Fruit fly (Drosophila melanogaster) whole organism, embryonic: ENCODE measurements around the gene sosie.

Source experiments
- Atf3 ChIP-seq: fragments of 200-800 bp; sonication (Bioruptor generic); optimal IDR thresholded peaks from 3 replicates; lab custom pipeline; 2016; ENCODE audit warnings: missing biosample characterization, missing genetic modification characterization
- Atf6 ChIP-seq: fragments of 200-800 bp; sonication (Bioruptor generic); IDR thresholded peaks from 2 replicates; pipeline ENCODE4 v1.3.6; 2022; ENCODE audit warnings: missing biosample characterization, missing genetic modification characterization
- B-H2 ChIP-seq: fragments of 200-800 bp; sonication (Bioruptor generic); optimal IDR thresholded peaks from 2 replicates; lab custom pipeline; 2018; ENCODE audit warnings: missing biosample characterization, mild to moderate bottlenecking, missing genetic modification characterization
- Bdp1 ChIP-seq: fragments of 200-800 bp; sonication (Bioruptor generic); optimal IDR thresholded peaks from 3 replicates; lab custom pipeline; 2016; ENCODE audit warnings: missing biosample characterization, missing genetic modification characterization
- CG10366 ChIP-seq: fragments of 200-800 bp; sonication (Bioruptor generic); IDR thresholded peaks from 2 replicates; pipeline ENCODE4 v1.3.6; 2022; ENCODE audit warnings: missing biosample characterization, missing genetic modification characterization
- CG11723 ChIP-seq: fragments of 200-800 bp; sonication (Bioruptor generic); optimal IDR thresholded peaks from 2 replicates; lab custom pipeline; 2017; ENCODE audit warnings: missing biosample characterization, mild to moderate bottlenecking, missing genetic modification characterization
- CG12659 ChIP-seq: fragments of 200-800 bp; sonication (Bioruptor generic); optimal IDR thresholded peaks from 3 replicates; lab custom pipeline; 2017; ENCODE audit warnings: mild to moderate bottlenecking, missing biosample characterization, missing genetic modification reagents, missing genetic modification characterization
- CG12744 ChIP-seq: fragments of 200-800 bp; sonication (Bioruptor generic); optimal IDR thresholded peaks from 2 replicates; lab custom pipeline; 2016; ENCODE audit warnings: missing biosample characterization, missing genetic modification characterization
- CG12942 ChIP-seq: fragments of 200-800 bp; sonication (Bioruptor generic); optimal IDR thresholded peaks from 3 replicates; lab custom pipeline; 2016; ENCODE audit warnings: missing biosample characterization, missing genetic modification characterization
- CG13624 ChIP-seq: fragments of 200-800 bp; sonication (Bioruptor generic); optimal IDR thresholded peaks from 2 replicates; lab custom pipeline; 2016; ENCODE audit warnings: missing biosample characterization, missing genetic modification characterization
- CG14050 ChIP-seq: fragments of 200-800 bp; sonication (Bioruptor generic); IDR thresholded peaks from 3 replicates; pipeline ENCODE4 v1.3.6; 2022; ENCODE audit warnings: missing biosample characterization, missing genetic modification characterization
- CG15011 ChIP-seq: fragments of 200-800 bp; sonication (Bioruptor generic); optimal IDR thresholded peaks from 3 replicates; lab custom pipeline; 2018; ENCODE audit warnings: missing biosample characterization, mild to moderate bottlenecking, missing genetic modification characterization
- CG1603 ChIP-seq: fragments of 200-800 bp; sonication (Bioruptor generic); optimal IDR thresholded peaks from 2 replicates; lab custom pipeline; 2019; ENCODE audit warnings: missing biosample characterization, mild to moderate bottlenecking, missing genetic modification characterization, moderate library complexity
- CG17361 ChIP-seq: fragments of 200-800 bp; sonication (Bioruptor generic); IDR thresholded peaks from 3 replicates; pipeline ENCODE4 v1.3.6; 2022; ENCODE audit warnings: missing biosample characterization, missing genetic modification characterization
- CG17612 ChIP-seq: fragments of 200-800 bp; sonication (Bioruptor generic); IDR thresholded peaks from 2 replicates; pipeline ENCODE4 v1.3.6; 2022; ENCODE audit warnings: missing biosample characterization, missing genetic modification characterization
- CG2199 ChIP-seq: fragments of 200-800 bp; sonication (Bioruptor generic); IDR thresholded peaks from 3 replicates; pipeline ENCODE4 v1.3.6; 2022; ENCODE audit warnings: missing biosample characterization, missing genetic modification characterization
- CG2889 ChIP-seq: fragments of 200-800 bp; sonication (Bioruptor generic); IDR thresholded peaks from 3 replicates; pipeline ENCODE4 v1.3.6; 2022; ENCODE audit warnings: missing biosample characterization, missing genetic modification characterization
- CG30020 ChIP-seq: fragments of 200-800 bp; optimal IDR thresholded peaks from 2 replicates; lab custom pipeline; 2019; ENCODE audit warnings: missing biosample characterization, mild to moderate bottlenecking, missing genetic modification characterization, moderate library complexity
- CG3065 ChIP-seq: fragments of 200-800 bp; sonication (Bioruptor generic); optimal IDR thresholded peaks from 2 replicates; lab custom pipeline; 2016; ENCODE audit warnings: missing biosample characterization, missing genetic modification characterization
- CG33557 ChIP-seq: fragments of 200-800 bp; sonication (Bioruptor generic); optimal IDR thresholded peaks from 2 replicates; lab custom pipeline; 2019; ENCODE audit warnings: missing biosample characterization, mild to moderate bottlenecking, missing genetic modification characterization, moderate library complexity
- CG4404 ChIP-seq: fragments of 200-800 bp; sonication (Bioruptor generic); IDR thresholded peaks from 2 replicates; pipeline ENCODE4 v1.3.6; 2022; ENCODE audit warnings: missing biosample characterization, missing genetic modification characterization
- CG4820 ChIP-seq: fragments of 200-800 bp; sonication (Bioruptor generic); optimal IDR thresholded peaks from 3 replicates; lab custom pipeline; 2016; ENCODE audit warnings: missing biosample characterization, missing genetic modification characterization
- CG7745 ChIP-seq: fragments of 200-800 bp; sonication (Bioruptor generic); optimal IDR thresholded peaks from 2 replicates; lab custom pipeline; 2018; ENCODE audit warnings: missing biosample characterization, mild to moderate bottlenecking, missing genetic modification characterization, moderate library complexity
- CG7987 ChIP-seq: fragments of 200-800 bp; sonication (Bioruptor generic); optimal IDR thresholded peaks from 2 replicates; lab custom pipeline; 2018; ENCODE audit warnings: missing biosample characterization, mild to moderate bottlenecking, missing genetic modification characterization, moderate library complexity
- CG8944 ChIP-seq: fragments of 200-800 bp; sonication (Bioruptor generic); optimal IDR thresholded peaks from 3 replicates; lab custom pipeline; 2016; ENCODE audit warnings: missing biosample characterization, missing genetic modification characterization
- CG9215 ChIP-seq: fragments of 200-800 bp; sonication (Bioruptor generic); IDR thresholded peaks from 2 replicates; pipeline ENCODE4 v1.3.6; 2022; ENCODE audit warnings: missing biosample characterization, missing genetic modification characterization
- CG9876 ChIP-seq: fragments of 200-800 bp; sonication (Bioruptor generic); optimal IDR thresholded peaks from 2 replicates; lab custom pipeline; 2016; ENCODE audit warnings: missing biosample characterization, missing genetic modification characterization
- CrebB ChIP-seq: fragments of 200-800 bp; sonication (Bioruptor generic); optimal IDR thresholded peaks from 3 replicates; lab custom pipeline; 2018; ENCODE audit warnings: missing biosample characterization, mild to moderate bottlenecking, missing genetic modification characterization
- Dad ChIP-seq: fragments of 200-800 bp; sonication (Bioruptor generic); optimal IDR thresholded peaks from 3 replicates; lab custom pipeline; 2016; ENCODE audit warnings: missing biosample characterization, missing genetic modification characterization
- Dref ChIP-seq: fragments of 200-800 bp; sonication (Bioruptor generic); IDR thresholded peaks from 2 replicates; pipeline ENCODE4 v1.3.6; 2022; ENCODE audit warnings: missing biosample characterization, missing genetic modification characterization
- ERR ChIP-seq: fragments of 200-800 bp; sonication (Bioruptor generic); optimal IDR thresholded peaks from 2 replicates; lab custom pipeline; 2016; ENCODE audit warnings: missing biosample characterization, missing genetic modification characterization
- Fer2 ChIP-seq: fragments of 200-800 bp; sonication (Bioruptor generic); optimal IDR thresholded peaks from 2 replicates; lab custom pipeline; 2018; ENCODE audit warnings: missing biosample characterization, mild to moderate bottlenecking, missing genetic modification characterization, moderate library complexity
- Hr51 ChIP-seq, 2 experiments: fragments of 200-800 bp; sonication (Bioruptor generic); optimal IDR thresholded peaks; 2 replicates in 1 of 2; 3 replicates in 1 of 2; lab custom pipeline; 2016 to 2018; ENCODE audit warnings: missing biosample characterization in 2 of 2, missing genetic modification characterization in 2 of 2, mild to moderate bottlenecking in 1 of 2, moderate library complexity in 1 of 2
- Max ChIP-seq: fragments of 200-800 bp; sonication (Bioruptor generic); optimal IDR thresholded peaks from 2 replicates; lab custom pipeline; 2016; ENCODE audit warnings: missing biosample characterization, mild to moderate bottlenecking, missing genetic modification characterization
- amos ChIP-seq: fragments of 200-800 bp; sonication (Bioruptor generic); IDR thresholded peaks from 2 replicates; pipeline ENCODE4 v1.3.6; 2022; ENCODE audit warnings: missing biosample characterization, missing genetic modification characterization; ENCODE audit not compliant: partially characterized antibody
- ap ChIP-seq: fragments of 200-800 bp; sonication (Bioruptor generic); IDR thresholded peaks from 2 replicates; pipeline ENCODE4 v1.3.6; 2022; ENCODE audit warnings: missing biosample characterization, missing genetic modification characterization
- ara ChIP-seq: fragments of 200-800 bp; sonication (Bioruptor generic); IDR thresholded peaks from 2 replicates; pipeline ENCODE4 v1.3.6; 2022; ENCODE audit warnings: missing biosample characterization, missing genetic modification characterization
- bab2 ChIP-seq: fragments of 200-800 bp; sonication (Bioruptor generic); optimal IDR thresholded peaks from 2 replicates; lab custom pipeline; 2016; ENCODE audit warnings: missing biosample characterization, missing genetic modification characterization
- ci ChIP-seq: fragments of 200-800 bp; sonication (Bioruptor generic); IDR thresholded peaks from 3 replicates; pipeline ENCODE4 v1.3.6; 2022; ENCODE audit warnings: missing biosample characterization, missing genetic modification characterization
- da ChIP-seq: fragments of 200-800 bp; sonication (Bioruptor generic); optimal IDR thresholded peaks from 2 replicates; lab custom pipeline; 2016; ENCODE audit warnings: missing biosample characterization, missing genetic modification characterization
- danr ChIP-seq: fragments of 200-800 bp; sonication (Bioruptor generic); IDR thresholded peaks from 2 replicates; pipeline ENCODE4 v1.3.6; 2022; ENCODE audit warnings: missing biosample characterization, missing genetic modification characterization
- dpn ChIP-seq, 2 experiments: fragments of 200-800 bp; sonication (Bioruptor generic); optimal IDR thresholded peaks; 3 replicates each; lab custom pipeline; 2016; ENCODE audit warnings: missing biosample characterization in 2 of 2, missing genetic modification characterization in 2 of 2
- gt ChIP-seq: fragments of 200-800 bp; sonication (Bioruptor generic); IDR thresholded peaks from 2 replicates; pipeline ENCODE4 v1.3.6; 2022; ENCODE audit warnings: missing biosample characterization, missing genetic modification characterization
- h ChIP-seq: fragments of >200 bp; optimal IDR thresholded peaks from 2 replicates; lab custom pipeline; 2017
- hkb ChIP-seq, 2 experiments: fragments of 200-800 bp in 1 of 2; fragments of >200 bp in 1 of 2; sonication (Bioruptor generic) in 1 of 2; IDR thresholded peaks in 1 of 2; optimal IDR thresholded peaks in 1 of 2; 2 replicates each; pipeline versions ENCODE4 v1.3.6 to Lab custom; 2017 to 2022; ENCODE audit warnings: missing biosample characterization in 1 of 2, missing genetic modification characterization in 1 of 2
- insv ChIP-seq, 2 experiments: fragments of 200-800 bp; sonication (Bioruptor generic); optimal IDR thresholded peaks; 3 replicates each; lab custom pipeline; 2016 to 2018; ENCODE audit warnings: missing biosample characterization in 2 of 2, missing genetic modification characterization in 2 of 2
- nerfin-2 ChIP-seq: fragments of 200-800 bp; sonication (Bioruptor generic); IDR thresholded peaks from 2 replicates; pipeline ENCODE4 v1.3.6; 2022; ENCODE audit warnings: missing biosample characterization, missing genetic modification characterization; ENCODE audit not compliant: partially characterized antibody
- row ChIP-seq: fragments of 200-800 bp; sonication (Bioruptor generic); IDR thresholded peaks from 3 replicates; pipeline ENCODE4 v1.3.6; 2022; ENCODE audit warnings: missing biosample characterization, missing genetic modification characterization
- scrt ChIP-seq: fragments of 200-800 bp; sonication (Bioruptor generic); optimal IDR thresholded peaks from 2 replicates; lab custom pipeline; 2018; ENCODE audit warnings: missing biosample characterization, mild to moderate bottlenecking, missing genetic modification characterization, moderate library complexity
- trem ChIP-seq: fragments of 200-800 bp; optimal IDR thresholded peaks from 3 replicates; lab custom pipeline; 2019; ENCODE audit warnings: missing biosample characterization, mild to moderate bottlenecking, missing genetic modification characterization, moderate library complexity
- ttk ChIP-seq: fragments of 200-800 bp; sonication (Bioruptor generic); IDR thresholded peaks from 2 replicates; pipeline ENCODE4 v2.1.2; 2022; ENCODE audit warnings: missing biosample characterization, missing genetic modification characterization

The sosie gene

DNA sequence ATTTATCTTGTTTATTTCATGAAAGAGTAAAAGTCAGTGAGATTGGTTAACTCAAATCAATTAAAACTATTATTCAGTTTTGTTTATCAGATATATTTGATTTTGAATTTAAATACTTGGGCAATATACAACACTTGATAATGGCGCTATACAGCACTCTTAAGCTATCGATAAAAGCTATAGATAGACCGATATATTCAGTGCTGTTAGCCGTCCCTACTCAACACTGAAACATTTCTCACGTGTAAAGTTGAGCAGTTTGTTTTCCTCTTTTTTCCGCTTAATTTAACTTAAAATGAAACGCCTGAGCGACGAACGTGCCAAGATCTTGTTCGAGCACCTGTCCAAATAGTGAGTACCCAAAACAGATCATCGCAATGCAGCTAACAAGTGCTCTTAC lies 16.7 kb downstream of the sosie start, which contains the start of gene CG7006 (continued):
- TF ChIP-seq ap (GFP tag; lab: Robert Waterston, UW) = 0 out of 2 replicates have a peak, but pooled peaks have one; percentile 18
- peak; percentile 60; the same call in 2 of the 3 replicates for TF ChIP-seq CG17361 (GFP tag; lab: Robert Waterston, UW)
- TF ChIP-seq CG2199 (GFP tag; lab: Robert Waterston, UW) = no peak
- no peak for TF ChIP-seq hkb (optimal IDR thresholded peaks at IDR 0.05; lab: Kevin White, UChicago)
- peak; percentile 43; the same call in 1 of the 2 replicates for TF ChIP-seq hkb (GFP tag; IDR thresholded peaks at IDR 0.05; lab: Robert Waterston, UW)
- TF ChIP-seq dpn (GFP tag; optimal IDR thresholded peaks at IDR 0.05; lab: Kevin White, UChicago) = peak; percentile 84 to 92
- TF ChIP-seq da (GFP tag; lab: Kevin White, UChicago) = peak; percentile 32
- TF ChIP-seq Atf6 (GFP tag; lab: Robert Waterston, UW) = peak; percentile 52
- no peak; the same call in 1 of the 2 replicates for TF ChIP-seq gt (GFP tag; lab: Robert Waterston, UW)
- TF ChIP-seq CG12942 (GFP tag; lab: Kevin White, UChicago) = peak; percentile 78
- TF ChIP-seq CG12744 = peak; percentile 68
- peak; percentile 35 for TF ChIP-seq CG7987 (GFP tag; lab: Kevin White, UChicago)
- TF ChIP-seq CG10366 (GFP tag; lab: Robert Waterston, UW) = peak; percentile 53
- peak; percentile 82 for TF ChIP-seq CG8944 (GFP tag; lab: Kevin White, UChicago)
- TF ChIP-seq bab2 (GFP tag; lab: Kevin White, UChicago) = peak; percentile 80
- TF ChIP-seq CG11723 (GFP tag; lab: Kevin White, UChicago) = no peak
- TF ChIP-seq CG2889 (GFP tag; lab: Robert Waterston, UW) = no peak
- peak; percentile 52 for TF ChIP-seq ttk (GFP tag; lab: Robert Waterston, UW)
- peak; percentile 61 for TF ChIP-seq Bdp1
- TF ChIP-seq CG9215 (GFP tag; lab: Robert Waterston, UW) = peak; percentile 64; the same call in 1 of the 2 replicates
- peak; percentile 77 for TF ChIP-seq ci (GFP tag; lab: Robert Waterston, UW)
- peak; percentile 90 for TF ChIP-seq CG13624 (GFP tag; lab: Kevin White, UChicago)
- TF ChIP-seq ara (GFP tag; lab: Robert Waterston, UW) = peak; percentile 39; the same call in 1 of the 2 replicates
- TF ChIP-seq Dref (GFP tag; lab: Robert Waterston, UW) = peak; percentile 91
- peak; percentile 2 for TF ChIP-seq CrebB (tag; lab: Kevin White, UChicago)
- no peak for TF ChIP-seq CG33557 (GFP tag; lab: Kevin White, UChicago)
- TF ChIP-seq Hr51 (GFP tag; optimal IDR thresholded peaks at IDR 0.05; lab: Kevin White, UChicago) = peak in 1 of 2 experiments; percentile 73
- TF ChIP-seq Max (GFP tag; lab: Kevin White, UChicago) = peak; percentile 88
- peak; percentile 27; the same call in 1 of the 3 replicates for TF ChIP-seq row (GFP tag; lab: Robert Waterston, UW)
- TF ChIP-seq h (lab: Kevin White, UChicago) = no peak
- TF ChIP-seq Dad (GFP tag; lab: Kevin White, UChicago) = peak; percentile 87
- peak; percentile 41; the same call in 2 of the 3 replicates for TF ChIP-seq CG14050
- peak; percentile 49 for TF ChIP-seq CG3065 (GFP tag; lab: Kevin White, UChicago)
- TF ChIP-seq CG17612 (GFP tag; lab: Robert Waterston, UW) = peak; percentile 21; the same call in 1 of the 2 replicates
- TF ChIP-seq insv (GFP tag; optimal IDR thresholded peaks at IDR 0.05; lab: Kevin White, UChicago) = peak in 1 of 2 experiments; percentile 13
- peak; percentile 70 for TF ChIP-seq CG9876 (GFP tag; lab: Kevin White, UChicago)
- peak; percentile 30 for TF ChIP-seq CG15011 (GFP tag; lab: Kevin White, UChicago)
- peak; percentile 85 for TF ChIP-seq amos (GFP tag; lab: Robert Waterston, UW)
- peak; percentile 86 for TF ChIP-seq CG1603 (tag; lab: Kevin White, UChicago)
- peak; percentile 90 for TF ChIP-seq B-H2
- no peak for TF ChIP-seq scrt
- peak; percentile 74 for TF ChIP-seq trem (tag; lab: Kevin White, UChicago)
- TF ChIP-seq CG12659 (GFP tag; lab: Kevin White, UChicago) = peak; percentile 82
- TF ChIP-seq ERR = peak; percentile 81
- TF ChIP-seq nerfin-2 (GFP tag; lab: Robert Waterston, UW) = 0 out of 2 replicates have a peak, but pooled peaks have one; percentile 54
- peak; percentile 48 for TF ChIP-seq Atf3 (GFP tag; lab: Kevin White, UChicago)
- TF ChIP-seq CG4820 (GFP tag; lab: Kevin White, UChicago) = peak; percentile 54
- TF ChIP-seq CG4404 (GFP tag; lab: Robert Waterston, UW) = peak; percentile 31; the same call in 1 of the 2 replicates
- TF ChIP-seq CG7745 = no peak
- no peak for TF ChIP-seq danr (GFP tag; lab: Robert Waterston, UW)
- peak; percentile 48 for TF ChIP-seq Fer2
- no peak for TF ChIP-seq CG30020 (tag; lab: Kevin White, UChicago)
